Worm (Caenorhabditis elegans) whole organism, L4 larva: Measurements from ENCODE around the gene M01H9.5.

Experiments
- F26F4.8 ChIP-seq: fragments of 200-800 bp; sonication (Bioruptor generic); conservative IDR thresholded peaks from 2 replicates; pipeline ENCODE4 v1.3.6; 2022; ENCODE audit warnings: missing genetic modification characterization, missing compliant biosample characterization
- F37D6.2 ChIP-seq: sonication (generic microtip); optimal IDR thresholded peaks from 2 replicates; lab custom pipeline; 2016; ENCODE audit warnings: mild to moderate bottlenecking, missing genetic modification characterization, missing compliant biosample characterization
- ZK546.5 ChIP-seq, 2 experiments: sonication (generic microtip); optimal IDR thresholded peaks; 2 replicates each; lab custom pipeline; 2017; ENCODE audit warnings: missing biosample characterization in 2 of 2, missing genetic modification characterization in 2 of 2
- aha-1 ChIP-seq: fragments of 150-350 bp; peaks from one replicate; lab custom pipeline; 2014; ENCODE audit warnings: missing biosample characterization, missing genetic modification characterization
- arid-1 ChIP-seq: fragments of 200-800 bp; sonication (Bioruptor generic); conservative IDR thresholded peaks from 2 replicates; pipeline ENCODE4 v1.3.6; 2022; ENCODE audit warnings: missing genetic modification reagents, missing genetic modification characterization, missing compliant biosample characterization
- ceh-20 ChIP-seq: fragments of 200-800 bp; sonication (Bioruptor generic); IDR thresholded peaks from 2 replicates; pipeline ENCODE4 v1.3.6; 2022; ENCODE audit warnings: missing genetic modification reagents, missing genetic modification characterization, missing compliant biosample characterization
- ceh-28 ChIP-seq: fragments of 150-350 bp; optimal IDR thresholded peaks from 2 replicates; lab custom pipeline; 2014; ENCODE audit warnings: missing biosample characterization, missing genetic modification reagents, missing genetic modification characterization
- ceh-32 ChIP-seq: sonication (generic microtip); optimal IDR thresholded peaks from 2 replicates; lab custom pipeline; 2016; ENCODE audit warnings: mild to moderate bottlenecking, missing genetic modification characterization, missing compliant biosample characterization; ENCODE audit not compliant: poor library complexity
- ceh-44 ChIP-seq: fragments of 200-800 bp; sonication (Bioruptor generic); IDR thresholded peaks from 2 replicates; pipeline ENCODE4 v1.3.6; 2022; ENCODE audit warnings: missing genetic modification reagents, missing genetic modification characterization, missing compliant biosample characterization
- ceh-62 ChIP-seq: sonication (generic microtip); optimal IDR thresholded peaks from 2 replicates; lab custom pipeline; 2017; ENCODE audit warnings: missing biosample characterization, missing genetic modification characterization
- ceh-82 ChIP-seq: sonication (generic microtip); optimal IDR thresholded peaks from 2 replicates; lab custom pipeline; 2017; ENCODE audit warnings: missing biosample characterization, missing genetic modification characterization
- cey-2 ChIP-seq: sonication (generic microtip); optimal IDR thresholded peaks from 3 replicates; lab custom pipeline; 2017; ENCODE audit warnings: missing genetic modification characterization, mild to moderate bottlenecking, missing compliant biosample characterization, antibody characterized with exemption, borderline replicate concordance; ENCODE audit not compliant: insufficient read depth
- daf-16 ChIP-seq, 3 experiments: sonication (generic microtip); optimal IDR thresholded peaks; 2 replicates each; lab custom pipeline; 2016 to 2017; ENCODE audit warnings: missing genetic modification characterization in 3 of 3, missing genetic modification reagents in 3 of 3, mild to moderate bottlenecking in 2 of 3, missing compliant biosample characterization in 2 of 3, missing biosample characterization in 1 of 3, moderate library complexity in 1 of 3
- daf-19 ChIP-seq: fragments of 200-800 bp; sonication (Bioruptor generic); conservative IDR thresholded peaks from 2 replicates; pipeline ENCODE4 v1.3.6; 2022; ENCODE audit warnings: missing genetic modification characterization, missing compliant biosample characterization
- daf-8 ChIP-seq: fragments of 200-800 bp; sonication (Bioruptor generic); IDR thresholded peaks from 2 replicates; pipeline ENCODE4 v1.3.6; 2022; ENCODE audit warnings: missing genetic modification characterization, missing compliant biosample characterization
- dmd-6 ChIP-seq: fragments of 200-800 bp; sonication (Bioruptor generic); IDR thresholded peaks from 2 replicates; pipeline ENCODE4 v1.3.6; 2022; ENCODE audit warnings: missing genetic modification reagents, missing genetic modification characterization, missing compliant biosample characterization
- dmd-8 ChIP-seq: fragments of 200-800 bp; sonication (Bioruptor generic); IDR thresholded peaks from 2 replicates; pipeline ENCODE4 v1.3.6; 2022; ENCODE audit warnings: missing genetic modification characterization, missing compliant biosample characterization
- dmd-9 ChIP-seq: fragments of 200-800 bp; sonication (Bioruptor generic); IDR thresholded peaks from 2 replicates; pipeline ENCODE4 v1.3.6; 2022; ENCODE audit warnings: missing genetic modification reagents, missing genetic modification characterization, missing compliant biosample characterization
- dpl-1 ChIP-seq: fragments of 150-350 bp; optimal IDR thresholded peaks from 2 replicates; lab custom pipeline; 2014; ENCODE audit warnings: missing biosample characterization, missing genetic modification reagents, missing genetic modification characterization
- dve-1 ChIP-seq: sonication (generic microtip); optimal IDR thresholded peaks from 2 replicates; lab custom pipeline; 2017; ENCODE audit warnings: antibody characterized with exemption, mild to moderate bottlenecking, missing genetic modification characterization, missing compliant biosample characterization; ENCODE audit not compliant: insufficient read depth
- fkh-10 ChIP-seq: fragments of 150-350 bp; optimal IDR thresholded peaks from 2 replicates; lab custom pipeline; 2014; ENCODE audit warnings: missing biosample characterization, missing genetic modification reagents, missing genetic modification characterization
- fos-1 ChIP-seq: fragments of 150-350 bp; optimal IDR thresholded peaks from 2 replicates; lab custom pipeline; 2014; ENCODE audit warnings: missing biosample characterization, missing genetic modification characterization
- jun-1 ChIP-seq: fragments of 150-350 bp; optimal IDR thresholded peaks from 2 replicates; lab custom pipeline; 2014; ENCODE audit warnings: missing biosample characterization, missing genetic modification reagents, missing genetic modification characterization
- lin-1 ChIP-seq: fragments of 200-800 bp; sonication (Bioruptor generic); IDR thresholded peaks from 2 replicates; pipeline ENCODE4 v1.3.6; 2022; ENCODE audit warnings: missing genetic modification reagents, missing genetic modification characterization, missing compliant biosample characterization
- lin-13 ChIP-seq: fragments of 150-350 bp; optimal IDR thresholded peaks from 2 replicates; lab custom pipeline; 2014; ENCODE audit warnings: missing biosample characterization, missing genetic modification reagents, missing genetic modification characterization
- lin-15B ChIP-seq: fragments of 150-350 bp; sonication (generic microtip); optimal IDR thresholded peaks from 3 replicates; lab custom pipeline; 2014; ENCODE audit warnings: missing biosample characterization, missing genetic modification characterization
- lin-29 ChIP-seq: fragments of 200-800 bp; sonication (Bioruptor generic); IDR thresholded peaks from 2 replicates; pipeline ENCODE4 v1.3.6; 2022; ENCODE audit warnings: missing genetic modification reagents, missing genetic modification characterization, missing compliant biosample characterization
- lin-39 ChIP-seq: fragments of 150-350 bp; optimal IDR thresholded peaks from 2 replicates; lab custom pipeline; 2014; ENCODE audit warnings: missing biosample characterization, missing genetic modification reagents, missing genetic modification characterization
- madf-9 ChIP-seq: fragments of 200-800 bp; sonication (Bioruptor generic); conservative IDR thresholded peaks from 2 replicates; pipeline ENCODE4 v1.3.6; 2022; ENCODE audit warnings: missing genetic modification reagents, missing genetic modification characterization, missing compliant biosample characterization
- mxl-2 ChIP-seq: fragments of 200-800 bp; sonication (Bioruptor generic); conservative IDR thresholded peaks from 2 replicates; pipeline ENCODE4 v1.3.6; 2022; ENCODE audit warnings: missing genetic modification reagents, missing genetic modification characterization, missing compliant biosample characterization
- nhr-102 ChIP-seq: sonication (generic microtip); optimal IDR thresholded peaks from 2 replicates; lab custom pipeline; 2016; ENCODE audit warnings: mild to moderate bottlenecking, missing genetic modification characterization, moderate library complexity, missing compliant biosample characterization
- nhr-111 ChIP-seq: fragments of 200-800 bp; sonication (Bioruptor generic); optimal IDR thresholded peaks from 2 replicates; lab custom pipeline; 2018; ENCODE audit warnings: mild to moderate bottlenecking, missing genetic modification characterization, missing compliant biosample characterization
- nhr-237 ChIP-seq: sonication (generic microtip); optimal IDR thresholded peaks from 2 replicates; lab custom pipeline; 2017; ENCODE audit warnings: missing biosample characterization, missing genetic modification characterization
- nhr-28 ChIP-seq: fragments of 150-350 bp; optimal IDR thresholded peaks from 2 replicates; lab custom pipeline; 2014; ENCODE audit warnings: missing biosample characterization, missing genetic modification characterization
- nhr-42 ChIP-seq: fragments of 200-800 bp; sonication (Bioruptor generic); IDR thresholded peaks from 2 replicates; pipeline ENCODE4 v1.3.6; 2022; ENCODE audit warnings: missing genetic modification characterization, missing compliant biosample characterization
- nhr-48 ChIP-seq: sonication (generic microtip); optimal IDR thresholded peaks from 2 replicates; lab custom pipeline; 2016; ENCODE audit warnings: mild to moderate bottlenecking, missing genetic modification characterization, missing compliant biosample characterization
- nhr-76 ChIP-seq: fragments of 150-350 bp; optimal IDR thresholded peaks from 2 replicates; lab custom pipeline; 2014; ENCODE audit warnings: missing biosample characterization, missing genetic modification characterization
- nhr-77 ChIP-seq: fragments of 150-350 bp; optimal IDR thresholded peaks from 2 replicates; lab custom pipeline; 2014; ENCODE audit warnings: missing biosample characterization, missing genetic modification characterization
- pqm-1 ChIP-seq: sonication (generic microtip); optimal IDR thresholded peaks from 2 replicates; lab custom pipeline; 2017; ENCODE audit warnings: missing biosample characterization, missing genetic modification characterization
- rbr-2 ChIP-seq: sonication (generic microtip); optimal IDR thresholded peaks from 2 replicates; lab custom pipeline; 2016; ENCODE audit warnings: missing genotype, missing genetic modification characterization, missing compliant biosample characterization
- skn-1 ChIP-seq: fragments of 150-350 bp; optimal IDR thresholded peaks from 2 replicates; lab custom pipeline; 2014; ENCODE audit warnings: missing biosample characterization, missing genetic modification characterization
- snpc-1.2 ChIP-seq: fragments of 200-800 bp; sonication (Bioruptor generic); IDR thresholded peaks from 2 replicates; pipeline ENCODE4 v1.3.6; 2022; ENCODE audit warnings: missing genetic modification reagents, missing genetic modification characterization, missing compliant biosample characterization
- spr-1 ChIP-seq: sonication (generic microtip); optimal IDR thresholded peaks from 2 replicates; lab custom pipeline; 2016; ENCODE audit warnings: mild to moderate bottlenecking, missing genetic modification characterization, missing compliant biosample characterization
- spr-3 ChIP-seq: fragments of 200-800 bp; sonication (Bioruptor generic); optimal IDR thresholded peaks from 2 replicates; lab custom pipeline; 2018; ENCODE audit warnings: mild to moderate bottlenecking, missing genetic modification characterization, missing compliant biosample characterization
- tra-1 ChIP-seq: fragments of 200-800 bp; sonication (Bioruptor generic); IDR thresholded peaks from 2 replicates; pipeline ENCODE4 v1.3.6; 2022; ENCODE audit warnings: missing genetic modification reagents, missing genetic modification characterization, missing compliant biosample characterization
- unc-130 ChIP-seq: sonication (generic microtip); optimal IDR thresholded peaks from 2 replicates; lab custom pipeline; 2016; ENCODE audit warnings: missing genetic modification reagents, missing genetic modification characterization, missing compliant biosample characterization
- unc-39 ChIP-seq: sonication (generic microtip); optimal IDR thresholded peaks from 2 replicates; lab custom pipeline; 2017; ENCODE audit warnings: missing biosample characterization, missing genetic modification characterization
- unc-62 ChIP-seq, 3 experiments: fragments of 150-350 bp in 1 of 3; sonication (generic microtip); optimal IDR thresholded peaks in 2 of 3; peaks in 1 of 3; 1 replicate in 1 of 3; 2 replicates in 2 of 3; lab custom pipeline; 2014 to 2017; ENCODE audit warnings: missing biosample characterization in 3 of 3, missing genetic modification characterization in 3 of 3, missing genetic modification reagents in 3 of 3, missing genotype in 1 of 3
- zag-1 ChIP-seq: fragments of 150-350 bp; optimal IDR thresholded peaks from 2 replicates; lab custom pipeline; 2014; ENCODE audit warnings: missing biosample characterization, missing genetic modification characterization
- zfp-2 ChIP-seq: sonication (generic microtip); optimal IDR thresholded peaks from 2 replicates; lab custom pipeline; 2016; ENCODE audit warnings: mild to moderate bottlenecking, missing genetic modification characterization, missing compliant biosample characterization
- zip-11 ChIP-seq: fragments of 200-800 bp; sonication (Bioruptor generic); IDR thresholded peaks from 2 replicates; pipeline ENCODE4 v1.3.6; 2022; ENCODE audit warnings: missing genetic modification characterization, missing compliant biosample characterization
- zip-2 ChIP-seq: fragments of 150-350 bp; optimal IDR thresholded peaks from 2 replicates; lab custom pipeline; 2014; ENCODE audit warnings: missing biosample characterization, missing genetic modification characterization

Gene M01H9.5

ce11 chrIV:4477009-4477471, 11.8 kb downstream of the M01H9.5 start, which contains the start of gene M01H9.3 (continued):
- TF ChIP-seq dmd-8: no peak
- no peak for TF ChIP-seq ceh-32 (tag; lab: Kevin White, UChicago)
- no peak for TF ChIP-seq arid-1 (GFP tag; lab: Robert Waterston, UW)
- TF ChIP-seq lin-13 (GFP tag; lab: Kevin White, UChicago): no peak
- TF ChIP-seq zip-11 (GFP tag; lab: Robert Waterston, UW): no peak
- TF ChIP-seq ZK546.5 (tag; optimal IDR thresholded peaks at IDR 0.05; lab: Kevin White, UChicago): no peak
- no peak for TF ChIP-seq fos-1
- TF ChIP-seq ceh-28 (tag; lab: Kevin White, UChicago): no peak
- TF ChIP-seq lin-29: no peak
- TF ChIP-seq nhr-48 (tag; lab: Kevin White, UChicago): peak; percentile 66
- no peak for TF ChIP-seq F37D6.2 (tag; lab: Kevin White, UChicago)
- TF ChIP-seq ceh-20 (GFP tag; lab: Robert Waterston, UW): peak; percentile 70
- TF ChIP-seq zip-2 (tag; lab: Kevin White, UChicago): no peak
- TF ChIP-seq rbr-2: no peak
- peak; percentile 87 for TF ChIP-seq dmd-6 (GFP tag; lab: Robert Waterston, UW)
- peak; percentile 74 for TF ChIP-seq nhr-28 (tag; lab: Kevin White, UChicago)
- TF ChIP-seq nhr-237 (tag; lab: Kevin White, UChicago): no peak
- 0 out of 2 replicates have a peak, but pooled peaks have one; percentile 11 for TF ChIP-seq lin-1 (GFP tag; lab: Robert Waterston, UW)
- TF ChIP-seq F26F4.8 (GFP tag; lab: Robert Waterston, UW): no peak
- no peak for TF ChIP-seq unc-130 (GFP tag; lab: Kevin White, UChicago)
- peak in 1 of 2 experiments; percentile 87 for TF ChIP-seq unc-62 (GFP tag; optimal IDR thresholded peaks at IDR 0.05 in 1 of 2; lab: Kevin White, UChicago)
- no peak for TF ChIP-seq unc-62 (tag; optimal IDR thresholded peaks at IDR 0.05; lab: Kevin White, UChicago)
- no peak for TF ChIP-seq daf-19
- no peak for TF ChIP-seq jun-1 (tag; lab: Kevin White, UChicago)
- TF ChIP-seq daf-16 (GFP tag; optimal IDR thresholded peaks at IDR 0.05; lab: Kevin White, UChicago): no peak
- TF ChIP-seq daf-16 (tag; optimal IDR thresholded peaks at IDR 0.05; lab: Kevin White, UChicago): peak; percentile 44
- TF ChIP-seq lin-39 (tag; lab: Kevin White, UChicago): no peak
- TF ChIP-seq nhr-42 (GFP tag; lab: Robert Waterston, UW): no peak
- TF ChIP-seq aha-1 (tag; lab: Kevin White, UChicago): peak; percentile 95
- no peak for TF ChIP-seq zfp-2 (tag; lab: Kevin White, UChicago)
- TF ChIP-seq lin-15B (tag; lab: Kevin White, UChicago): no peak
- peak; percentile 20 for TF ChIP-seq nhr-77 (tag; lab: Kevin White, UChicago)
- TF ChIP-seq nhr-111 (GFP tag; lab: Kevin White, UChicago): no peak
- TF ChIP-seq tra-1: no peak
- TF ChIP-seq ceh-44 (GFP tag; lab: Robert Waterston, UW): no peak
- no peak for TF ChIP-seq nhr-102 (tag; lab: Kevin White, UChicago)
- TF ChIP-seq dpl-1 (GFP tag; lab: Kevin White, UChicago): peak; percentile 11
- no peak for TF ChIP-seq nhr-76
- TF ChIP-seq cey-2: no peak
- TF ChIP-seq daf-8: no peak
- no peak for TF ChIP-seq madf-9 (GFP tag; lab: Robert Waterston, UW)
- peak; percentile 74 for TF ChIP-seq dve-1 (tag; lab: Kevin White, UChicago)
- TF ChIP-seq unc-39 (tag; lab: Kevin White, UChicago): no peak
- TF ChIP-seq ceh-62 (tag; lab: Kevin White, UChicago): no peak
- TF ChIP-seq pqm-1 (tag; lab: Kevin White, UChicago): no peak
- no peak for TF ChIP-seq fkh-10 (GFP tag; lab: Kevin White, UChicago)
- no peak for TF ChIP-seq mxl-2 (GFP tag; lab: Robert Waterston, UW)
- TF ChIP-seq snpc-1.2 (GFP tag; lab: Robert Waterston, UW): no peak
- TF ChIP-seq ceh-82 (tag; lab: Kevin White, UChicago): no peak
- no peak for TF ChIP-seq spr-3 (GFP tag; lab: Kevin White, UChicago)
- TF ChIP-seq skn-1 (tag; lab: Kevin White, UChicago): no peak
- TF ChIP-seq dmd-9 (GFP tag; lab: Robert Waterston, UW): no peak
- TF ChIP-seq spr-1 (tag; lab: Kevin White, UChicago): no peak
- TF ChIP-seq zag-1 (tag; lab: Kevin White, UChicago): no peak
